Worm (Caenorhabditis elegans) whole organism, L4/young adult: ENCODE data around the gene ZK622.4.

Experiments
- dao-5 ChIP-seq: sonication (generic microtip); optimal IDR thresholded peaks from 2 replicates; lab custom pipeline; 2016; ENCODE audit warnings: missing genotype, missing genetic modification characterization, moderate library complexity, missing compliant biosample characterization
- him-1 ChIP-seq: sonication (generic microtip); optimal IDR thresholded peaks from 2 replicates; lab custom pipeline; 2016; ENCODE audit warnings: missing genotype, missing genetic modification reagents, missing genetic modification characterization, missing compliant biosample characterization

DNA sequence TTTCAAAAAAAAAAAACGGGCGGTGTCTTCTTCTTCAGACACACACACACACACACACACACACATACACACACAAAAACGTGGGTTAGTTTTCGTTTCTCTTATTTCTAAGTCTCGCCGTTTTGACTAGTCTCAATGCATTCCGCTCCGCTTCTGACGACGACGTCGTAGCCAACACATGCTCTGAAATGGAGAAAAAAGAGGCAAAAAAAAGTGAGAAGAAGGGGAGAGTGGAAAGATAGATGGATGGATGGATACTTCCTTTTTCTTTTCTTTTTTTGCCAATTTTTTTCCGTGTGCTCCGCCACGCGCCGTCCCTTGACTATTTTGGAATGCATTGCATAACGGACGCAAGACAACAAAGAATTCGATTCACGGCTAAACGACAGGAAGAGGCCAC is 15.8 kb upstream of the ZK622.4 start:
- TF ChIP-seq him-1 (tag; lab: Kevin White, UChicago) (peak; percentile 50), dao-5 (tag; lab: Kevin White, UChicago) (no peak)
